Worm (Caenorhabditis elegans) whole organism, L4 larva: Measurements from ENCODE around the gene F35H10.3.

Experiments
- F10B5.3 ChIP-seq: sonication (generic microtip); optimal IDR thresholded peaks from 2 replicates; lab custom pipeline; 2016; ENCODE audit warnings: mild to moderate bottlenecking, missing genetic modification characterization, missing compliant biosample characterization
- ama-1 ChIP-seq: fragments of 150-350 bp; optimal IDR thresholded peaks from 2 replicates; lab custom pipeline; 2014; ENCODE audit warnings: inconsistent platforms, mixed read lengths
- hlh-30 ChIP-seq: sonication (generic microtip); optimal IDR thresholded peaks from 2 replicates; lab custom pipeline; 2017; ENCODE audit warnings: antibody characterized with exemption, mild to moderate bottlenecking, missing genetic modification characterization, missing compliant biosample characterization; ENCODE audit not compliant: insufficient read depth
- pha-4 ChIP-seq, 2 experiments: fragments of 150-350 bp in 1 of 2; fragments of 200-800 bp in 1 of 2; sonication (Bioruptor generic) in 1 of 2; IDR thresholded peaks in 1 of 2; optimal IDR thresholded peaks in 1 of 2; 2 replicates each; pipeline versions ENCODE4 v1.3.6 to Lab custom; 2014 to 2022; ENCODE audit warnings: missing genetic modification characterization in 2 of 2, missing genetic modification reagents in 2 of 2, missing biosample characterization in 1 of 2, missing compliant biosample characterization in 1 of 2
- spr-1 ChIP-seq: sonication (generic microtip); optimal IDR thresholded peaks from 2 replicates; lab custom pipeline; 2016; ENCODE audit warnings: mild to moderate bottlenecking, missing genetic modification characterization, missing compliant biosample characterization

ce11 chrIV:8302648-8303161, 23.1 kb upstream of the F35H10.3 start:
- TF ChIP-seq F10B5.3 (tag; lab: Kevin White, UChicago) (no peak), hlh-30 (no peak), ama-1 (lab: Kevin White, UChicago) (no peak), pha-4 (GFP tag; IDR thresholded peaks at IDR 0.05; lab: Robert Waterston, UW) (no peak), pha-4 (tag; optimal IDR thresholded peaks at IDR 0.05; lab: Kevin White, UChicago) (no peak), spr-1 (no peak)
